Fruit fly (Drosophila melanogaster) whole organism, prepupa: Measurements from ENCODE around the gene CG42779.

ENCODE experiments used
- Blimp-1 ChIP-seq: fragments of 200-800 bp; sonication (Bioruptor generic); optimal IDR thresholded peaks from 3 replicates; lab custom pipeline; 2017; ENCODE audit warnings: missing biosample characterization, missing genetic modification characterization, mild to moderate bottlenecking, moderate library complexity, missing genetic modification reagents
- CG10631 ChIP-seq: fragments of 200-800 bp; sonication (Bioruptor generic); optimal IDR thresholded peaks from 2 replicates; lab custom pipeline; 2016; ENCODE audit warnings: missing biosample characterization, missing genetic modification characterization
- CG10669 ChIP-seq: fragments of 200-800 bp; sonication (Bioruptor generic); optimal IDR thresholded peaks from 3 replicates; lab custom pipeline; 2018; ENCODE audit warnings: missing biosample characterization, mild to moderate bottlenecking, missing genetic modification characterization, moderate library complexity
- CG11294 ChIP-seq: fragments of 200-800 bp; sonication (Bioruptor generic); IDR thresholded peaks from 2 replicates; pipeline ENCODE4 v1.3.6; 2022; ENCODE audit warnings: missing biosample characterization, missing genetic modification characterization
- CG11762 ChIP-seq: fragments of 200-800 bp; sonication (Bioruptor generic); optimal IDR thresholded peaks from 3 replicates; lab custom pipeline; 2016; ENCODE audit warnings: missing biosample characterization, missing genetic modification characterization; ENCODE audit not compliant: insufficient read depth
- CG11902 ChIP-seq: fragments of 200-800 bp; sonication (Bioruptor generic); optimal IDR thresholded peaks from 3 replicates; lab custom pipeline; 2016; ENCODE audit warnings: missing biosample characterization, missing genetic modification characterization
- CG15336 ChIP-seq: fragments of 200-800 bp; sonication (Bioruptor generic); IDR thresholded peaks from 2 replicates; pipeline ENCODE4 v1.3.6; 2022; ENCODE audit warnings: missing biosample characterization, missing genetic modification characterization
- CG1621 ChIP-seq: fragments of 200-800 bp; sonication (Bioruptor generic); optimal IDR thresholded peaks from 3 replicates; lab custom pipeline; 2018; ENCODE audit warnings: missing biosample characterization, mild to moderate bottlenecking, missing genetic modification characterization
- CG3032 ChIP-seq: fragments of 200-800 bp; optimal IDR thresholded peaks from 2 replicates; lab custom pipeline; 2019; ENCODE audit warnings: missing biosample characterization, mild to moderate bottlenecking, missing genetic modification characterization, moderate library complexity
- CG31627 ChIP-seq: fragments of 200-800 bp; sonication (Bioruptor generic); optimal IDR thresholded peaks from 3 replicates; lab custom pipeline; 2016; ENCODE audit warnings: missing biosample characterization, missing genetic modification characterization
- CG32006 ChIP-seq: fragments of 200-800 bp; sonication (Bioruptor generic); optimal IDR thresholded peaks from 3 replicates; lab custom pipeline; 2017; ENCODE audit warnings: missing biosample characterization, mild to moderate bottlenecking, missing genetic modification characterization
- CG34406 ChIP-seq: fragments of 200-800 bp; sonication (Bioruptor generic); optimal IDR thresholded peaks from 3 replicates; lab custom pipeline; 2016; ENCODE audit warnings: missing biosample characterization, missing genetic modification characterization
- CG3919 ChIP-seq: fragments of 200-800 bp; sonication (Bioruptor generic); optimal IDR thresholded peaks from 3 replicates; lab custom pipeline; 2016; ENCODE audit warnings: missing biosample characterization, missing genetic modification characterization
- CG4318 ChIP-seq: fragments of 200-800 bp; sonication (Bioruptor generic); optimal IDR thresholded peaks from 3 replicates; lab custom pipeline; 2017; ENCODE audit warnings: missing biosample characterization, mild to moderate bottlenecking, missing genetic modification characterization
- CG6163 ChIP-seq: fragments of 200-800 bp; sonication (Bioruptor generic); IDR thresholded peaks from 3 replicates; pipeline ENCODE4 v1.3.6; 2022; ENCODE audit warnings: missing biosample characterization, missing genetic modification characterization
- CG6276 ChIP-seq: fragments of 200-800 bp; sonication (Bioruptor generic); optimal IDR thresholded peaks from 2 replicates; lab custom pipeline; 2017; ENCODE audit warnings: missing biosample characterization, mild to moderate bottlenecking, missing genetic modification characterization
- CG6808 ChIP-seq: fragments of 200-800 bp; sonication (Bioruptor generic); optimal IDR thresholded peaks from 3 replicates; lab custom pipeline; 2017; ENCODE audit warnings: missing biosample characterization, missing genetic modification characterization, mild to moderate bottlenecking, moderate library complexity, missing genetic modification reagents
- CG7368 ChIP-seq: fragments of 200-800 bp; sonication (Bioruptor generic); optimal IDR thresholded peaks from 3 replicates; lab custom pipeline; 2016; ENCODE audit warnings: missing biosample characterization, missing genetic modification characterization
- CG9139 ChIP-seq: fragments of 200-800 bp; sonication (Bioruptor generic); optimal IDR thresholded peaks from 3 replicates; lab custom pipeline; 2017; ENCODE audit warnings: missing biosample characterization, mild to moderate bottlenecking, missing genetic modification characterization
- Eip75B ChIP-seq: fragments of 200-800 bp; sonication (Bioruptor generic); optimal IDR thresholded peaks from 3 replicates; lab custom pipeline; 2016; ENCODE audit warnings: missing biosample characterization, missing genetic modification characterization
- Eip78C ChIP-seq: fragments of 200-800 bp; sonication (Bioruptor generic); peaks from one replicate; lab custom pipeline; 2016; ENCODE audit warnings: missing biosample characterization, missing genetic modification characterization
- Ets21C ChIP-seq: fragments of 200-800 bp; sonication (Bioruptor generic); optimal IDR thresholded peaks from 3 replicates; lab custom pipeline; 2016; ENCODE audit warnings: missing biosample characterization, missing genetic modification characterization
- Ets96B ChIP-seq: fragments of 200-800 bp; optimal IDR thresholded peaks from 2 replicates; lab custom pipeline; 2019; ENCODE audit warnings: missing biosample characterization, mild to moderate bottlenecking, missing genetic modification characterization, moderate library complexity
- Gug ChIP-seq: fragments of 200-800 bp; sonication (Bioruptor generic); IDR thresholded peaks from 2 replicates; pipeline ENCODE4 v1.3.6; 2022; ENCODE audit warnings: missing biosample characterization, missing genetic modification characterization
- Hr38 ChIP-seq: sonication (Bioruptor generic); optimal IDR thresholded peaks from 2 replicates; lab custom pipeline; 2016; ENCODE audit warnings: missing biosample characterization, missing genetic modification characterization
- Hr39 ChIP-seq: fragments of 200-800 bp; sonication (Bioruptor generic); optimal IDR thresholded peaks from 2 replicates; lab custom pipeline; 2016; ENCODE audit warnings: missing biosample characterization, missing genetic modification characterization
- Lpt ChIP-seq: fragments of 200-800 bp; sonication (Bioruptor generic); optimal IDR thresholded peaks from 3 replicates; lab custom pipeline; 2016; ENCODE audit warnings: missing biosample characterization, missing genetic modification characterization
- OdsH ChIP-seq: fragments of 200-800 bp; sonication (Bioruptor generic); optimal IDR thresholded peaks from 3 replicates; lab custom pipeline; 2016; ENCODE audit warnings: missing biosample characterization, missing genetic modification characterization
- Smox ChIP-seq: fragments of 200-800 bp; sonication (Bioruptor generic); optimal IDR thresholded peaks from 3 replicates; lab custom pipeline; 2016; ENCODE audit warnings: missing biosample characterization, missing genetic modification characterization
- Sox102F ChIP-seq: fragments of 200-800 bp; sonication (Bioruptor generic); optimal IDR thresholded peaks from 2 replicates; lab custom pipeline; 2016; ENCODE audit warnings: missing biosample characterization, mild to moderate bottlenecking, missing genetic modification characterization
- Sox14 ChIP-seq: fragments of 200-800 bp; sonication (Bioruptor generic); optimal IDR thresholded peaks from 3 replicates; lab custom pipeline; 2016; ENCODE audit warnings: missing biosample characterization, missing genetic modification characterization
- achi ChIP-seq: fragments of 200-800 bp; sonication (Bioruptor generic); optimal IDR thresholded peaks from 3 replicates; lab custom pipeline; 2016; ENCODE audit warnings: missing biosample characterization, missing genetic modification characterization
- acj6 ChIP-seq: fragments of 200-800 bp; sonication (Bioruptor generic); optimal IDR thresholded peaks from 3 replicates; lab custom pipeline; 2016; ENCODE audit warnings: missing biosample characterization, missing genetic modification characterization
- cyc ChIP-seq: fragments of 200-800 bp; sonication (Bioruptor generic); optimal IDR thresholded peaks from 3 replicates; lab custom pipeline; 2016; ENCODE audit warnings: missing biosample characterization, missing genetic modification characterization
- dac ChIP-seq: fragments of 200-800 bp; sonication (Bioruptor generic); optimal IDR thresholded peaks from 2 replicates; lab custom pipeline; 2017; ENCODE audit warnings: missing biosample characterization, mild to moderate bottlenecking, missing genetic modification characterization
- dsx ChIP-seq: fragments of 200-800 bp; optimal IDR thresholded peaks from 3 replicates; lab custom pipeline; 2019; ENCODE audit warnings: missing biosample characterization, mild to moderate bottlenecking, missing genetic modification characterization, moderate library complexity; ENCODE audit not compliant: poor library complexity, severe bottlenecking
- esn ChIP-seq: fragments of 200-800 bp; sonication (Bioruptor generic); optimal IDR thresholded peaks from 2 replicates; lab custom pipeline; 2016; ENCODE audit warnings: missing biosample characterization, mild to moderate bottlenecking, missing genetic modification characterization, moderate library complexity
- fd59A ChIP-seq: fragments of 200-800 bp; sonication (Bioruptor generic); optimal IDR thresholded peaks from 2 replicates; lab custom pipeline; 2017; ENCODE audit warnings: missing biosample characterization, mild to moderate bottlenecking, missing genetic modification characterization, missing genetic modification reagents
- fkh ChIP-seq: fragments of 200-800 bp; sonication (Bioruptor generic); optimal IDR thresholded peaks from 3 replicates; lab custom pipeline; 2017; ENCODE audit warnings: missing biosample characterization, mild to moderate bottlenecking, missing genetic modification characterization, moderate library complexity
- lz ChIP-seq: fragments of 200-800 bp; sonication (Bioruptor generic); optimal IDR thresholded peaks from 3 replicates; lab custom pipeline; 2016; ENCODE audit warnings: missing biosample characterization, missing genetic modification characterization
- net ChIP-seq: fragments of 200-800 bp; sonication (Bioruptor generic); optimal IDR thresholded peaks from 3 replicates; lab custom pipeline; 2016; ENCODE audit warnings: missing biosample characterization, missing genetic modification characterization
- salr ChIP-seq, 2 experiments: fragments of 200-800 bp; sonication (Bioruptor generic); optimal IDR thresholded peaks; 3 replicates each; lab custom pipeline; 2016 to 2018; ENCODE audit warnings: missing biosample characterization in 2 of 2, missing genetic modification characterization in 2 of 2, mild to moderate bottlenecking in 1 of 2
- spab ChIP-seq: fragments of 200-800 bp; sonication (Bioruptor generic); optimal IDR thresholded peaks from 2 replicates; lab custom pipeline; 2017; ENCODE audit warnings: missing biosample characterization, mild to moderate bottlenecking, missing genetic modification characterization, missing genetic modification reagents
- ss ChIP-seq, 2 experiments: fragments of 200-800 bp; sonication (Bioruptor generic); optimal IDR thresholded peaks; 2 replicates in 1 of 2; 3 replicates in 1 of 2; lab custom pipeline; 2017 to 2018; ENCODE audit warnings: mild to moderate bottlenecking in 2 of 2, missing biosample characterization in 2 of 2, missing genetic modification characterization in 2 of 2, moderate library complexity in 1 of 2
- svp ChIP-seq: fragments of 200-800 bp; sonication (Bioruptor generic); peaks from one replicate; lab custom pipeline; 2016; ENCODE audit warnings: missing biosample characterization, missing genetic modification characterization
- topi ChIP-seq: fragments of 200-800 bp; sonication (Bioruptor generic); optimal IDR thresholded peaks from 3 replicates; lab custom pipeline; 2016; ENCODE audit warnings: missing biosample characterization, missing genetic modification characterization

Gene CG42779

DNA sequence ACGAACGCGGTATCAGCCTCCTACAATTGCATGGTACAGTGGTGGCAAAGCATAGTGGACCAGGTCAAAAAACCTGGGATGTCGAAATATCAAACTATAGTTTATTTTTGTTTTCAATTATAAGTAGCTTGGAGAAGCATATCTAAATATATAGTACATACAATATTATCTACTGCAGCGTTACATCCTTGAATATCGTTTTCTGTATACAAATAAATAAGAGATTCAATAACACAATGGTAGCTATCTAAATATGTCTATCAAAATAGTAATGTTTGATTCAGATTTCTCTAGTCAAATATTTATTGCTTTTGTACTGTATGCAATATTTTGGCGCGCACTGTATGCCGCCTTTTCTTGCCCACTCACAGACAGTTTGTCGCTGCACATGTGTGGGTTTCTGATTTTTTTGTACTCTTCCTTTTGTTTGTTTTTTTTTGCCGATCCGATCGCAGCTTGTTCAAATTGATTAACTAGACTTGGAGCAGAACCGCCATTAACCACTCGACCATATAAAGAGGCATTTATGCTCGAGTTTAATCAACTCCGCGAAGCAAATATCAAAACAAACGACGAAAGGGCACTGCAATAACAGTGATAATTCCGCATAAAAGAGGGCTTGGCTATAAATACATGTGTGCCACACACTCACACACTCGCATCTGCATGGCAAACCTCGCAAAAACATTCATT, 40.6 kb upstream of the CG42779 start (continued):
- peak; percentile 86 to 99 for TF ChIP-seq salr (GFP tag; optimal IDR thresholded peaks at IDR 0.05; lab: Kevin White, UChicago)
- TF ChIP-seq Gug (GFP tag; lab: Robert Waterston, UW), result peak; percentile 94
- TF ChIP-seq CG1621 (tag; lab: Kevin White, UChicago), result peak; percentile 93
- TF ChIP-seq Lpt, result peak; percentile 98
- peak; percentile 99 for TF ChIP-seq CG6276 (GFP tag; lab: Kevin White, UChicago)
- peak; percentile 97 for TF ChIP-seq Sox14 (GFP tag; lab: Kevin White, UChicago)
- peak; percentile 99 for TF ChIP-seq svp (GFP tag; lab: Kevin White, UChicago)
- TF ChIP-seq CG6808 (GFP tag; lab: Kevin White, UChicago), result peak; percentile 98
- TF ChIP-seq ss (GFP tag; optimal IDR thresholded peaks at IDR 0.05; lab: Kevin White, UChicago), result peak; percentile 95 to 97
- peak; percentile 94 for TF ChIP-seq dac (GFP tag; lab: Kevin White, UChicago)
- peak; percentile 94 for TF ChIP-seq Hr39 (GFP tag; lab: Kevin White, UChicago)
- peak; percentile 98 for TF ChIP-seq CG15336 (GFP tag; lab: Robert Waterston, UW)
- peak; percentile 98 for TF ChIP-seq topi (GFP tag; lab: Kevin White, UChicago)
- peak; percentile 97 for TF ChIP-seq Smox (GFP tag; lab: Kevin White, UChicago)

DNA sequence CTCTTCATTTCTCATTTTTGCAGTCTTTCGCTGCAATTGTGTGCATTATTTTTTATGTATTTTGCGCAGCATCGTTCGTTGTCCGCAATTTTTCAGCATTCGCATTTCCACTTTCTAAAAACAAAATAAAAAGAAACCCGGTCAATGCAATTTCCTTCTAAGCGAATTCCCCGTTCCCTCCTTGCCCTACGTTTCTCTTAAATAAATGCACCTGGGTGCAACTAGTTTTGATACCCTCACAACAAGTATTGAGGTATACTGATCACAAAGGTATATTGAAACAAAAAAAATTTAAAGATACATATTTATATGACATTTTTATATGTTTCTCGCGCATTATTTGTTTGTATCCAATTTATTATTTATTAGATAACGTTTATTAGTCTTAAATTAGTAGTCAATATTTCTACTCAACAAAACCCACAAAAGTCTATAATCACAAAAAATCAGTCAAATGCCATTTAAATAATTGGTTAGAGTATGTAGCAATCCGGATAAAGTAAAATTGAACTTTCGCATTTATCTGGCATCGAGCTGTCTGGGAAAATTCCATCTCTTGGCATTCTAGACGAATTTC, 39.9 kb upstream of the CG42779 start:
- peak; percentile 75 for TF ChIP-seq CG3919 (GFP tag; lab: Kevin White, UChicago)
- peak; percentile 82 for TF ChIP-seq Lpt
- TF ChIP-seq CG7368, result peak; percentile 46
- TF ChIP-seq ss (GFP tag; optimal IDR thresholded peaks at IDR 0.05; lab: Kevin White, UChicago), result peak in 1 of 2 experiments; percentile 56
- no peak for TF ChIP-seq CG10631 (GFP tag; lab: Kevin White, UChicago)
- peak; percentile 30 for TF ChIP-seq lz (GFP tag; lab: Kevin White, UChicago)
- no peak for TF ChIP-seq spab (GFP tag; lab: Kevin White, UChicago)
- TF ChIP-seq CG11902 (GFP tag; lab: Kevin White, UChicago), result no peak
- TF ChIP-seq Gug (GFP tag; lab: Robert Waterston, UW), result peak; percentile 85
- peak; percentile 78 for TF ChIP-seq CG11294 (GFP tag; lab: Robert Waterston, UW)
- no peak for TF ChIP-seq topi (GFP tag; lab: Kevin White, UChicago)
- no peak for TF ChIP-seq CG9139
- peak; percentile 40; the same call in 1 of the 3 replicates for TF ChIP-seq CG6163 (GFP tag; lab: Robert Waterston, UW)
- TF ChIP-seq Sox102F (GFP tag; lab: Kevin White, UChicago), result no peak
- no peak for TF ChIP-seq Smox (GFP tag; lab: Kevin White, UChicago)
- TF ChIP-seq esn (GFP tag; lab: Kevin White, UChicago), result peak; percentile 53
- no peak for TF ChIP-seq achi (GFP tag; lab: Kevin White, UChicago)
- no peak for TF ChIP-seq Ets21C (GFP tag; lab: Kevin White, UChicago)
- no peak for TF ChIP-seq CG4318 (GFP tag; lab: Kevin White, UChicago)
- no peak for TF ChIP-seq OdsH (GFP tag; lab: Kevin White, UChicago)
- peak; percentile 80 for TF ChIP-seq Ets96B (tag; lab: Kevin White, UChicago)
- peak; percentile 73 for TF ChIP-seq CG6808 (GFP tag; lab: Kevin White, UChicago)
- TF ChIP-seq Hr38 (GFP tag; lab: Kevin White, UChicago), result no peak
- peak; percentile 65 for TF ChIP-seq fd59A (GFP tag; lab: Kevin White, UChicago)
- TF ChIP-seq CG32006 (GFP tag; lab: Kevin White, UChicago), result peak; percentile 94
- TF ChIP-seq Sox14 (GFP tag; lab: Kevin White, UChicago), result peak; percentile 54
- TF ChIP-seq CG31627 (GFP tag; lab: Kevin White, UChicago), result no peak
- peak; percentile 83 for TF ChIP-seq net (GFP tag; lab: Kevin White, UChicago)
- peak; percentile 75 for TF ChIP-seq dsx (GFP tag; lab: Kevin White, UChicago)
- TF ChIP-seq Eip78C (GFP tag; lab: Kevin White, UChicago), result peak; percentile 95
- peak; percentile 62 for TF ChIP-seq Eip75B (GFP tag; lab: Kevin White, UChicago)
- peak; percentile 61 for TF ChIP-seq CG11762 (GFP tag; lab: Kevin White, UChicago)
- no peak for TF ChIP-seq Blimp-1 (GFP tag; lab: Kevin White, UChicago)
- peak; percentile 58 for TF ChIP-seq CG34406 (GFP tag; lab: Kevin White, UChicago)
- no peak for TF ChIP-seq CG10669 (GFP tag; lab: Kevin White, UChicago)
- TF ChIP-seq acj6, result peak; percentile 74
- peak in 1 of 2 experiments; percentile 92 for TF ChIP-seq salr (GFP tag; optimal IDR thresholded peaks at IDR 0.05; lab: Kevin White, UChicago)
- peak; percentile 39 for TF ChIP-seq cyc (GFP tag; lab: Kevin White, UChicago)
- TF ChIP-seq fkh, result no peak
- TF ChIP-seq CG6276 (GFP tag; lab: Kevin White, UChicago), result no peak
- TF ChIP-seq CG3032 (tag; lab: Kevin White, UChicago), result peak; percentile 84
